Fruit fly (Drosophila melanogaster) whole organism, embryonic: ENCODE data around the gene Rpt5.
A peak's percentile ranks its signal among the peaks of the same experiment; 100 is the strongest.

ENCODE experiments used
- B-H1 ChIP-seq: fragments of 200-800 bp; sonication (Bioruptor generic); IDR thresholded peaks from 3 replicates; pipeline ENCODE4 v1.3.6; 2022; ENCODE audit warnings: missing biosample characterization, missing genetic modification characterization
- CG10462 ChIP-seq: fragments of 200-800 bp; sonication (Bioruptor generic); optimal IDR thresholded peaks from 2 replicates; lab custom pipeline; 2016; ENCODE audit warnings: missing biosample characterization, missing genetic modification characterization
- CG10654 ChIP-seq: fragments of 200-800 bp; sonication (Bioruptor generic); optimal IDR thresholded peaks from 2 replicates; lab custom pipeline; 2016; ENCODE audit warnings: missing biosample characterization, missing genetic modification characterization
- CG12391 ChIP-seq: fragments of 200-800 bp; sonication (Bioruptor generic); optimal IDR thresholded peaks from 3 replicates; lab custom pipeline; 2018; ENCODE audit warnings: missing biosample characterization, mild to moderate bottlenecking, missing genetic modification characterization, moderate library complexity
- CG12744 ChIP-seq: fragments of 200-800 bp; sonication (Bioruptor generic); optimal IDR thresholded peaks from 2 replicates; lab custom pipeline; 2016; ENCODE audit warnings: missing biosample characterization, missing genetic modification characterization
- CG13424 ChIP-seq: fragments of 200-800 bp; sonication (Bioruptor generic); optimal IDR thresholded peaks from 2 replicates; lab custom pipeline; 2019; ENCODE audit warnings: missing biosample characterization, mild to moderate bottlenecking, missing genetic modification characterization, moderate library complexity
- CG18476 ChIP-seq: fragments of 200-800 bp; sonication (Bioruptor generic); optimal IDR thresholded peaks from 2 replicates; lab custom pipeline; 2016; ENCODE audit warnings: missing biosample characterization, mild to moderate bottlenecking, missing genetic modification characterization
- CG4617 ChIP-seq: fragments of 200-800 bp; sonication (Bioruptor generic); optimal IDR thresholded peaks from 3 replicates; lab custom pipeline; 2016; ENCODE audit warnings: missing biosample characterization, missing genetic modification characterization, borderline replicate concordance
- CG6175 ChIP-seq: fragments of 200-800 bp; sonication (Bioruptor generic); IDR thresholded peaks from 3 replicates; pipeline ENCODE4 v1.3.6; 2022; ENCODE audit warnings: missing biosample characterization, missing genetic modification characterization
- CG6654 ChIP-seq: fragments of 200-800 bp; sonication (Bioruptor generic); optimal IDR thresholded peaks from 2 replicates; lab custom pipeline; 2017; ENCODE audit warnings: missing biosample characterization, mild to moderate bottlenecking, missing genetic modification characterization
- CG6689 ChIP-seq: fragments of 200-800 bp; sonication (Bioruptor generic); IDR thresholded peaks from 2 replicates; pipeline ENCODE4 v1.3.6; 2022; ENCODE audit warnings: missing biosample characterization, missing genetic modification characterization
- CG6765 ChIP-seq: fragments of 200-800 bp; sonication (Bioruptor generic); optimal IDR thresholded peaks from 3 replicates; lab custom pipeline; 2017; ENCODE audit warnings: missing biosample characterization, mild to moderate bottlenecking, missing genetic modification characterization
- CG6791 ChIP-seq: fragments of 200-800 bp; sonication (Bioruptor generic); IDR thresholded peaks from 3 replicates; pipeline ENCODE4 v1.3.6; 2022; ENCODE audit warnings: missing biosample characterization, missing genetic modification characterization; ENCODE audit not compliant: partially characterized antibody
- CG7271 ChIP-seq: fragments of 200-800 bp; sonication (Bioruptor generic); optimal IDR thresholded peaks from 2 replicates; lab custom pipeline; 2018; ENCODE audit warnings: missing biosample characterization, mild to moderate bottlenecking, missing genetic modification characterization, moderate library complexity
- D ChIP-seq, 2 experiments: fragments of 200-800 bp in 1 of 2; fragments of >200 bp in 1 of 2; sonication (Bioruptor generic) in 1 of 2; optimal IDR thresholded peaks; 2 replicates in 1 of 2; 3 replicates in 1 of 2; lab custom pipeline; 2017; ENCODE audit warnings: mild to moderate bottlenecking in 1 of 2, missing biosample characterization in 1 of 2, missing genetic modification characterization in 1 of 2, missing genetic modification reagents in 1 of 2
- Dek ChIP-seq: fragments of 200-800 bp; sonication (Bioruptor generic); optimal IDR thresholded peaks from 3 replicates; lab custom pipeline; 2019; ENCODE audit warnings: missing biosample characterization, mild to moderate bottlenecking, missing genetic modification characterization, moderate library complexity
- Eip74EF ChIP-seq, 2 experiments: fragments of 200-800 bp in 1 of 2; fragments of >200 bp in 1 of 2; sonication (Bioruptor generic) in 1 of 2; optimal IDR thresholded peaks; 2 replicates each; lab custom pipeline; 2017 to 2019; ENCODE audit warnings: missing biosample characterization in 2 of 2, missing genetic modification characterization in 2 of 2, mild to moderate bottlenecking in 1 of 2, moderate library complexity in 1 of 2
- Elba2 ChIP-seq: fragments of 200-800 bp; sonication (Bioruptor generic); optimal IDR thresholded peaks from 3 replicates; lab custom pipeline; 2016; ENCODE audit warnings: missing biosample characterization, missing genetic modification characterization
- Ets65A ChIP-seq: fragments of 200-800 bp; sonication (Bioruptor generic); peaks from one replicate; lab custom pipeline; 2016; ENCODE audit warnings: missing biosample characterization, missing genetic modification characterization
- Kr ChIP-seq: fragments of 200-800 bp; sonication (Bioruptor generic); optimal IDR thresholded peaks from 2 replicates; lab custom pipeline; 2017; ENCODE audit warnings: missing biosample characterization, mild to moderate bottlenecking, missing genetic modification characterization
- Mad ChIP-seq: fragments of 200-800 bp; sonication (Bioruptor generic); optimal IDR thresholded peaks from 2 replicates; lab custom pipeline; 2016; ENCODE audit warnings: missing biosample characterization, missing genetic modification characterization
- Ssrp ChIP-seq: fragments of 200-800 bp; sonication (Bioruptor generic); optimal IDR thresholded peaks from 2 replicates; lab custom pipeline; 2018; ENCODE audit warnings: missing biosample characterization, mild to moderate bottlenecking, missing genetic modification characterization, moderate library complexity
- Taf1 ChIP-seq: fragments of 200-800 bp; sonication (Bioruptor generic); IDR thresholded peaks from 2 replicates; pipeline ENCODE4 v1.3.6; 2022; ENCODE audit warnings: missing biosample characterization, missing genetic modification characterization
- ase ChIP-seq: fragments of 200-800 bp; sonication (Bioruptor generic); IDR thresholded peaks from 3 replicates; pipeline ENCODE4 v1.3.6; 2022; ENCODE audit warnings: missing biosample characterization, missing genetic modification characterization
- bigmax ChIP-seq: fragments of 200-800 bp; sonication (Bioruptor generic); optimal IDR thresholded peaks from 2 replicates; lab custom pipeline; 2018; ENCODE audit warnings: missing biosample characterization, mild to moderate bottlenecking, missing genetic modification characterization
- crc ChIP-seq: fragments of 200-800 bp; sonication (Bioruptor generic); optimal IDR thresholded peaks from 2 replicates; lab custom pipeline; 2016; ENCODE audit warnings: missing biosample characterization, missing genetic modification characterization
- cwo ChIP-seq: fragments of 200-800 bp; sonication (Bioruptor generic); optimal IDR thresholded peaks from 3 replicates; lab custom pipeline; 2017; ENCODE audit warnings: missing biosample characterization, missing genetic modification characterization, mild to moderate bottlenecking, moderate library complexity, missing genetic modification reagents
- danr ChIP-seq: fragments of 200-800 bp; sonication (Bioruptor generic); IDR thresholded peaks from 2 replicates; pipeline ENCODE4 v1.3.6; 2022; ENCODE audit warnings: missing biosample characterization, missing genetic modification characterization
- disco-r ChIP-seq: fragments of 200-800 bp; sonication (Bioruptor generic); optimal IDR thresholded peaks from 2 replicates; lab custom pipeline; 2016; ENCODE audit warnings: missing biosample characterization, missing genetic modification characterization
- gce ChIP-seq: fragments of 200-800 bp; sonication (Bioruptor generic); IDR thresholded peaks from 3 replicates; pipeline ENCODE4 v1.3.6; 2022; ENCODE audit warnings: missing biosample characterization, missing genetic modification characterization
- gcm2 ChIP-seq: fragments of 200-800 bp; sonication (Bioruptor generic); optimal IDR thresholded peaks from 2 replicates; lab custom pipeline; 2016; ENCODE audit warnings: missing biosample characterization, missing genetic modification characterization
- gfzf ChIP-seq: fragments of 200-800 bp; sonication (Bioruptor generic); optimal IDR thresholded peaks from 2 replicates; lab custom pipeline; 2016; ENCODE audit warnings: missing biosample characterization, mild to moderate bottlenecking, missing genetic modification characterization, moderate library complexity
- ind ChIP-seq: fragments of 200-800 bp; sonication (Bioruptor generic); optimal IDR thresholded peaks from 3 replicates; lab custom pipeline; 2016; ENCODE audit warnings: missing biosample characterization, missing genetic modification characterization
- kni ChIP-seq: fragments of 200-800 bp; sonication (Bioruptor generic); optimal IDR thresholded peaks from 3 replicates; lab custom pipeline; 2017; ENCODE audit warnings: mild to moderate bottlenecking, missing biosample characterization, missing genetic modification reagents, missing genetic modification characterization
- nau ChIP-seq: fragments of 200-800 bp; sonication (Bioruptor generic); optimal IDR thresholded peaks from 3 replicates; lab custom pipeline; 2017; ENCODE audit warnings: missing biosample characterization, mild to moderate bottlenecking, missing genetic modification characterization, missing genetic modification reagents
- otp ChIP-seq: fragments of 200-800 bp; sonication (Bioruptor generic); IDR thresholded peaks from 3 replicates; pipeline ENCODE4, ENCODE4 v1.3.6; 2022; ENCODE audit warnings: missing biosample characterization, missing genetic modification characterization
- peb ChIP-seq: fragments of 200-800 bp; sonication (Bioruptor generic); IDR thresholded peaks from 2 replicates; pipeline ENCODE4 v1.3.6; 2022; ENCODE audit warnings: missing biosample characterization, missing genetic modification characterization
- phol ChIP-seq: fragments of 200-800 bp; sonication (Bioruptor generic); optimal IDR thresholded peaks from 3 replicates; lab custom pipeline; 2018; ENCODE audit warnings: missing biosample characterization, mild to moderate bottlenecking, missing genetic modification characterization, moderate library complexity
- salm ChIP-seq: fragments of 200-800 bp; sonication (Bioruptor generic); optimal IDR thresholded peaks from 2 replicates; lab custom pipeline; 2018; ENCODE audit warnings: missing biosample characterization, mild to moderate bottlenecking, missing genetic modification characterization
- shn ChIP-seq: fragments of 200-800 bp; sonication (Bioruptor generic); optimal IDR thresholded peaks from 3 replicates; lab custom pipeline; 2016; ENCODE audit warnings: missing biosample characterization, missing genetic modification characterization
- slbo ChIP-seq: fragments of 200-800 bp; sonication (Bioruptor generic); IDR thresholded peaks from 2 replicates; pipeline ENCODE4 v1.3.6; 2022; ENCODE audit warnings: missing biosample characterization, missing genetic modification characterization
- sr ChIP-seq: fragments of 200-800 bp; sonication (Bioruptor generic); IDR thresholded peaks from 3 replicates; pipeline ENCODE4 v1.3.6; 2022; ENCODE audit warnings: missing biosample characterization, missing genetic modification characterization
- sug ChIP-seq: fragments of 200-800 bp; optimal IDR thresholded peaks from 2 replicates; lab custom pipeline; 2019; ENCODE audit warnings: missing biosample characterization, mild to moderate bottlenecking, missing genetic modification characterization, moderate library complexity
- unc-4 ChIP-seq: fragments of 200-800 bp; sonication (Bioruptor generic); IDR thresholded peaks from 2 replicates; pipeline ENCODE4 v1.3.6; 2022; ENCODE audit warnings: missing biosample characterization, missing genetic modification characterization; ENCODE audit not compliant: partially characterized antibody
- vvl ChIP-seq: fragments of 200-800 bp; sonication (Bioruptor generic); IDR thresholded peaks from 2 replicates; pipeline ENCODE4 v1.3.6; 2022; ENCODE audit warnings: missing biosample characterization, missing genetic modification characterization

Rpt5 gene

DNA sequence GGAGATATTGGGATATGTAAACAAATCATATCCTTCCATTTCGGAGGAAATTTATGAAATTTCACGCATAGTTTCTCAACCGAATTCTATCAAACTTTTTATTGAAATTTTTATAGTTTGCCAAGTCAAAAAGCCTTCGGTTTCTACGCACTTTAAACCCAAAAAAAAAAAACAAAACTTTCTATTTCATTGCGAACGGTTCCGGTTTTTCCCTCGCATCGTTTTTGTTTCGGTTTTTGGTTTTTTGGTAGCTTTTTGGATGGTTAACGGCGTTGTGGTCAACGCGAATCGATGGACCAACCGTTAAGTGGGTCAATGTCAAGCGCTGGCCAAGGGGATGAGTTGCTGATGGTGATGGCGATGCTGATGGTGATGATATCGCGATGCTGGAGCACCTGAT, 11.7 kb upstream of the Rpt5 start (continued):
- TF ChIP-seq gcm2 (GFP tag; lab: Kevin White, UChicago) (no peak), vvl (peak; percentile 50; the same call in 1 of the 2 replicates), CG4617 (GFP tag; lab: Kevin White, UChicago) (no peak)

DNA sequence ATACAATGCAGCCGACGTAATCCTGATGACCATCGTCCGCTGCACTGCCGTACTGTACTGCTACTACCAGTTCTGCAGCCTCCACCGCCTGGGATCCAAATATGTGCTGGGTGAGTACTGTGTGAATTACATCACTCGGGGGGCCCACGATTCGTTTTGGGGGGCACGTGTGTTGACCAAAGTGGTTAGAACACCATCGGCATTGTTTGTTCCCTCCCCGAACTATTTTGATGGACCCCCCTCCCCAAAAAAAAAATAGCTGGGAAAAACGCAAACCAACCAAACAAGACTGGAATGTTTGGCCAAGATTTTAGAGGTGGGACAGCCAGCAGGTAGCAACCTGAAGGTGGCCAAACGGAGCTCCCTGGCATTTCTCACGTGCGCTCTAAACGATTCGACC, 5.2 kb upstream of the Rpt5 start:
- TF ChIP-seq CG10654 (GFP tag; lab: Kevin White, UChicago) = no peak
- peak; percentile 31; the same call in 1 of the 3 replicates for TF ChIP-seq otp (GFP tag; lab: Robert Waterston, UW)
- TF ChIP-seq cwo = peak; percentile 57

DNA sequence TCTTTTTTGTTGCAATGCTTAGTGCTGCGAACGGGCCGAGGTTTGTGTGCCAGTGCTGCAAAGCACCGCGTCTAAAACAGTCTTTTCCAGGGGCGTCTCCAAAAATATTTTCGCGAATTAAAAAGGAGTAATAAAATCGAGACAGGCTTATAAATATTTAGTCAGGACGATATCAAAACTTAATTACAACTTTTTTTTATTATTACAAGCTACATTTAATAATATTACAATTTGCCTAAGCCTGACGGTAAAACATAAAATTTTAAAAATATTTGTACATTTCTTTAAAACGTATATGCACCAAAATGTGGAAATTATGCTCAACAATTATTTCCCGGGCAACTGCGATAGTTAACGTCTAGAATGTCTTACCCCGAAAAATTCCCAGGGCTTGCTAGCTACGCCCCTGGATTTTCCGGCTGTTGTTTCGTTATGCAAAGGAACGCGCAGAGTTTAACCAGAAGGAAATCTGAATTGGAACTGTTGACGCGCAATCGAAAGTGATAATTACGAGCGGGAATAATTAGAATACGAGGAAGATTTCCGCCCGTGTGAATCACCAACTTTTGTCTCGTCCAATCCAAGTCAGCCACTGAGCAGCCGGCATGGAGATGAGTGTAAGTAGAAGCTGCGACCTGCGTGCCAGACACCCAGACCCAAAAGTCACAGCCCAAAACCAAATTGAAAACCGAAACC, 5.4 kb downstream of the Rpt5 start, which contains the start of the genes PTPMT1 and Hrd3:
Gene PTPMT1 (plus strand): TSS at position 428 of the 696 bp plus-strand sequence.
Gene Hrd3 (minus strand): TSS at position 646 of the 696 bp plus-strand sequence.
- TF ChIP-seq CG6689 (peak; percentile 98), crc (GFP tag; lab: Kevin White, UChicago) (peak; percentile 93), Taf1 (peak; percentile 86), sr (no peak; the same call in 2 of the 3 replicates), D (optimal IDR thresholded peaks at IDR 0.05; lab: Kevin White, UChicago) (no peak), D (GFP tag; optimal IDR thresholded peaks at IDR 0.05; lab: Kevin White, UChicago) (peak; percentile 99), CG10462 (GFP tag; lab: Kevin White, UChicago) (peak; percentile 98), gfzf (peak; percentile 32), nau (GFP tag; lab: Kevin White, UChicago) (no peak), Elba2 (GFP tag; lab: Kevin White, UChicago) (peak; percentile 92), ind (GFP tag; lab: Kevin White, UChicago) (peak; percentile 99), CG12391 (tag; lab: Kevin White, UChicago) (peak; percentile 99), unc-4 (no peak), CG18476 (peak; percentile 99), CG7271 (peak; percentile 91), Eip74EF (GFP tag; optimal IDR thresholded peaks at IDR 0.05; lab: Kevin White, UChicago) (peak in 1 of 2 experiments; percentile 98), B-H1 (GFP tag; lab: Robert Waterston, UW) (peak; percentile 92), CG13424 (tag; lab: Kevin White, UChicago) (peak; percentile 99), phol (peak; percentile 99), Dek (tag; lab: Kevin White, UChicago) (peak; percentile 98), Ets65A (GFP tag; lab: Kevin White, UChicago) (peak; percentile 100), CG6175 (GFP tag; lab: Robert Waterston, UW) (peak; percentile 87), Kr (GFP tag; lab: Kevin White, UChicago) (peak; percentile 84), bigmax (peak; percentile 48), danr (GFP tag; lab: Robert Waterston, UW) (peak; percentile 93), salm (peak; percentile 95), disco-r (GFP tag; lab: Kevin White, UChicago) (peak; percentile 93), gce (GFP tag; lab: Robert Waterston, UW) (peak; percentile 87; the same call in 2 of the 3 replicates), CG6765 (GFP tag; lab: Kevin White, UChicago) (peak; percentile 97), peb (GFP tag; lab: Robert Waterston, UW) (peak; percentile 93), kni (GFP tag; lab: Kevin White, UChicago) (peak; percentile 97), slbo (GFP tag; lab: Robert Waterston, UW) (peak; percentile 98), Mad (GFP tag; lab: Kevin White, UChicago) (peak; percentile 98), sug (tag; lab: Kevin White, UChicago) (peak; percentile 98), ase (GFP tag; lab: Robert Waterston, UW) (peak; percentile 88), CG12744 (GFP tag; lab: Kevin White, UChicago) (peak; percentile 97), CG6791 (GFP tag; lab: Robert Waterston, UW) (no peak), Ssrp (tag; lab: Kevin White, UChicago) (peak; percentile 99), shn (GFP tag; lab: Kevin White, UChicago) (peak; percentile 97), CG6654 (GFP tag; lab: Kevin White, UChicago) (peak; percentile 93)
